Worm (Caenorhabditis elegans) whole organism, mixed stage, embryonic: ENCODE measurements around the gene nas-9.

Source experiments
- M03D4.4 ChIP-seq: sonication (generic microtip); optimal IDR thresholded peaks from 2 replicates; lab custom pipeline; 2017; ENCODE audit warnings: mild to moderate bottlenecking, missing genetic modification characterization, missing compliant biosample characterization
- bed-3 ChIP-seq: fragments of 200-800 bp; sonication (Bioruptor generic); optimal IDR thresholded peaks from 3 replicates; lab custom pipeline; 2018; ENCODE audit warnings: mild to moderate bottlenecking, missing genetic modification characterization, moderate library complexity, missing compliant biosample characterization
- blmp-1 ChIP-seq: fragments of 150-350 bp; optimal IDR thresholded peaks from 2 replicates; lab custom pipeline; 2014; ENCODE audit warnings: missing biosample characterization, missing genetic modification characterization
- ceh-39 ChIP-seq: fragments of 150-350 bp; optimal IDR thresholded peaks from 2 replicates; lab custom pipeline; 2014; ENCODE audit warnings: missing biosample characterization, missing genetic modification characterization
- ceh-83 ChIP-seq: fragments of 200-800 bp; sonication (Bioruptor generic); optimal IDR thresholded peaks from 2 replicates; lab custom pipeline; 2018; ENCODE audit warnings: mild to moderate bottlenecking, missing genetic modification characterization, missing compliant biosample characterization
- ces-1 ChIP-seq: fragments of 150-350 bp; optimal IDR thresholded peaks from 2 replicates; lab custom pipeline; 2014; ENCODE audit warnings: missing biosample characterization, missing genetic modification reagents, missing genetic modification characterization
- cnd-1 ChIP-seq: fragments of 200-800 bp; sonication (Bioruptor generic); optimal IDR thresholded peaks from 2 replicates; lab custom pipeline; 2018; ENCODE audit warnings: mild to moderate bottlenecking, missing genetic modification characterization, missing compliant biosample characterization
- drap-1 ChIP-seq: fragments of 200-800 bp; sonication (Bioruptor generic); optimal IDR thresholded peaks from 3 replicates; lab custom pipeline; 2018; ENCODE audit warnings: mild to moderate bottlenecking, missing genetic modification characterization, missing compliant biosample characterization
- elt-1 ChIP-seq: sonication (generic microtip); optimal IDR thresholded peaks from 2 replicates; lab custom pipeline; 2017; ENCODE audit warnings: missing genetic modification characterization, mild to moderate bottlenecking, missing compliant biosample characterization, antibody characterized with exemption, moderate library complexity, borderline replicate concordance; ENCODE audit not compliant: insufficient read depth
- elt-3 ChIP-seq: fragments of 150-350 bp; optimal IDR thresholded peaks from 2 replicates; lab custom pipeline; 2014; ENCODE audit warnings: missing biosample characterization, missing genetic modification characterization
- flh-1 ChIP-seq: fragments of 200-800 bp; sonication (Bioruptor generic); optimal IDR thresholded peaks from 2 replicates; lab custom pipeline; 2018; ENCODE audit warnings: mild to moderate bottlenecking, missing genetic modification characterization, moderate library complexity, missing compliant biosample characterization
- ham-2 ChIP-seq: fragments of 200-800 bp; sonication (Bioruptor generic); optimal IDR thresholded peaks from 2 replicates; lab custom pipeline; 2018; ENCODE audit warnings: mild to moderate bottlenecking, missing genetic modification characterization, missing compliant biosample characterization
- hlh-1 ChIP-seq: fragments of 150-350 bp; optimal IDR thresholded peaks from 2 replicates; lab custom pipeline; 2014; ENCODE audit warnings: missing biosample characterization, missing genetic modification reagents, missing genetic modification characterization
- lin-13 ChIP-seq: fragments of 150-350 bp; optimal IDR thresholded peaks from 2 replicates; lab custom pipeline; 2014; ENCODE audit warnings: missing biosample characterization, missing genetic modification characterization
- lin-32 ChIP-seq: fragments of 200-800 bp; sonication (Bioruptor generic); optimal IDR thresholded peaks from 2 replicates; lab custom pipeline; 2018; ENCODE audit warnings: mild to moderate bottlenecking, missing genetic modification characterization, missing compliant biosample characterization
- lsy-2 ChIP-seq: fragments of 150-350 bp; optimal IDR thresholded peaks from 2 replicates; lab custom pipeline; 2014; ENCODE audit warnings: missing biosample characterization, missing genetic modification characterization
- mab-5 ChIP-seq: fragments of 150-350 bp; optimal IDR thresholded peaks from 2 replicates; lab custom pipeline; 2014; ENCODE audit warnings: missing biosample characterization, missing genetic modification characterization
- mep-1 ChIP-seq: fragments of 150-350 bp; optimal IDR thresholded peaks from 2 replicates; lab custom pipeline; 2017; ENCODE audit warnings: missing biosample characterization, missing genetic modification reagents, missing genetic modification characterization, inconsistent platforms
- mls-2 ChIP-seq: sonication (generic microtip); optimal IDR thresholded peaks from 2 replicates; lab custom pipeline; 2016; ENCODE audit warnings: mild to moderate bottlenecking, missing genetic modification characterization, moderate library complexity, missing compliant biosample characterization
- nhr-12 ChIP-seq: fragments of 150-350 bp; optimal IDR thresholded peaks from 2 replicates; lab custom pipeline; 2014; ENCODE audit warnings: missing biosample characterization, missing genetic modification characterization
- nhr-2 ChIP-seq: fragments of 150-350 bp; optimal IDR thresholded peaks from 2 replicates; lab custom pipeline; 2014; ENCODE audit warnings: missing biosample characterization, missing genetic modification characterization
- nhr-237 ChIP-seq: fragments of 150-350 bp; optimal IDR thresholded peaks from 2 replicates; lab custom pipeline; 2014; ENCODE audit warnings: missing biosample characterization, missing genetic modification characterization
- nhr-28 ChIP-seq: fragments of 150-350 bp; optimal IDR thresholded peaks from 2 replicates; lab custom pipeline; 2014; ENCODE audit warnings: missing biosample characterization, missing genetic modification characterization
- nhr-76 ChIP-seq: sonication (generic microtip); optimal IDR thresholded peaks from 2 replicates; lab custom pipeline; 2017; ENCODE audit warnings: missing biosample characterization, missing genetic modification characterization
- sem-2 ChIP-seq: fragments of 200-800 bp; sonication (Bioruptor generic); optimal IDR thresholded peaks from 2 replicates; lab custom pipeline; 2018; ENCODE audit warnings: mild to moderate bottlenecking, missing genetic modification characterization, missing compliant biosample characterization
- snpc-4 ChIP-seq: fragments of 150-350 bp; optimal IDR thresholded peaks from 2 replicates; lab custom pipeline; 2014; ENCODE audit warnings: missing biosample characterization, missing genetic modification characterization
- sptf-1 ChIP-seq: sonication (generic microtip); optimal IDR thresholded peaks from 2 replicates; lab custom pipeline; 2017; ENCODE audit warnings: mild to moderate bottlenecking, missing genetic modification characterization, moderate library complexity, missing compliant biosample characterization
- tbx-8 ChIP-seq: fragments of 200-800 bp; sonication (Bioruptor generic); optimal IDR thresholded peaks from 2 replicates; lab custom pipeline; 2018; ENCODE audit warnings: mild to moderate bottlenecking, missing genetic modification characterization, moderate library complexity, missing compliant biosample characterization
- unc-120 ChIP-seq: sonication (generic microtip); optimal IDR thresholded peaks from 2 replicates; lab custom pipeline; 2017; ENCODE audit warnings: missing genetic modification characterization, missing compliant biosample characterization; ENCODE audit not compliant: poor library complexity, severe bottlenecking
- unc-39 ChIP-seq: fragments of 150-350 bp; optimal IDR thresholded peaks from 2 replicates; lab custom pipeline; 2014; ENCODE audit warnings: missing biosample characterization, missing genetic modification characterization
- unc-62 ChIP-seq: fragments of 150-350 bp; optimal IDR thresholded peaks from 2 replicates; lab custom pipeline; 2014; ENCODE audit warnings: missing biosample characterization, missing genetic modification reagents, missing genetic modification characterization
- ztf-11 ChIP-seq: fragments of 150-350 bp; optimal IDR thresholded peaks from 2 replicates; lab custom pipeline; 2014; ENCODE audit warnings: missing biosample characterization, missing genetic modification characterization

nas-9 gene

ce11 chrV:4839913-4840312 is at the start of gene nas-9:
nas-9 (minus strand) TSS chrV:4840013.
- TF ChIP-seq lin-32 (GFP tag; lab: Kevin White, UChicago), result no peak
- TF ChIP-seq cnd-1 (tag; lab: Kevin White, UChicago), result no peak
- no peak for TF ChIP-seq nhr-76 (tag; lab: Kevin White, UChicago)
- TF ChIP-seq unc-120 (tag; lab: Kevin White, UChicago), result no peak
- TF ChIP-seq unc-62 (GFP tag; lab: Kevin White, UChicago), result no peak
- no peak for TF ChIP-seq ceh-83 (GFP tag; lab: Kevin White, UChicago)
- TF ChIP-seq tbx-8 (GFP tag; lab: Kevin White, UChicago), result no peak

DNA sequence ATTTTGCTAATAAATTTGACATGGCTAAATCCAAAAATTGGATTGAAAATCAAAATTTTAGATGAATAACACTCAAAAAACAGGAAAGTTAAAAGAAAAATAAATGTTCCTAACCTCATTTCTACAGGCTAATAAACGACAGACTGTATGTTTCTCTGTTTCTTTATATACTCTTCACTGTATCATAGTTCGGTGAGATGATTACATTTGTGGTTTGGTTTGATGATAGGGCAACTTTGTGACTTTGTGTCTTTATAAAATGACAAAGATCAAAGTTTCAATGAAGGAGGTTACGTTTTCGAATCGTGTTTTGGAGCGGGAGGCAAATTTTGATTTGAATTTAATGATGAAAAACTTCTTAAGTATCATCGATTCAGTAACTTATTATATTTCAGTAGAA is 49.7 kb upstream of the nas-9 start, which contains the start of gene ugt-12:
TSS of gene ugt-12 (minus strand) at position 153 of the 400 bp plus-strand sequence.
- no peak for TF ChIP-seq nhr-28
- no peak for TF ChIP-seq hlh-1 (tag; lab: Kevin White, UChicago)
- TF ChIP-seq M03D4.4 (tag; lab: Kevin White, UChicago), result no peak
- no peak for TF ChIP-seq lin-13 (tag; lab: Kevin White, UChicago)
- TF ChIP-seq lsy-2, result no peak
- TF ChIP-seq sptf-1 (tag; lab: Kevin White, UChicago), result no peak
- TF ChIP-seq nhr-237 (tag; lab: Kevin White, UChicago), result no peak
- TF ChIP-seq cnd-1 (tag; lab: Kevin White, UChicago), result no peak
- no peak for TF ChIP-seq mls-2 (tag; lab: Kevin White, UChicago)
- no peak for TF ChIP-seq ces-1
- TF ChIP-seq drap-1 (GFP tag; lab: Kevin White, UChicago), result no peak
- TF ChIP-seq nhr-2, result no peak
- TF ChIP-seq mep-1 (tag; lab: Kevin White, UChicago), result no peak
- no peak for TF ChIP-seq snpc-4 (tag; lab: Kevin White, UChicago)

- TF ChIP-seq drap-1 (GFP tag; lab: Kevin White, UChicago) (no peak), M03D4.4 (tag; lab: Kevin White, UChicago) (no peak), ztf-11 (tag; lab: Kevin White, UChicago) (no peak), sptf-1 (tag; lab: Kevin White, UChicago) (no peak)
These were observed 45.6 kb upstream of the nas-9 start, which contains the start of gene T19H12.3 for ce11 chrV:4885372-4885771. T19H12.3 (plus strand) TSS chrV:4885672.

- no peak for TF ChIP-seq cnd-1 (tag; lab: Kevin White, UChicago)
- no peak for TF ChIP-seq unc-39 (tag; lab: Kevin White, UChicago)
- no peak for TF ChIP-seq unc-62 (GFP tag; lab: Kevin White, UChicago)
- no peak for TF ChIP-seq nhr-28
- no peak for TF ChIP-seq sptf-1 (tag; lab: Kevin White, UChicago)
- no peak for TF ChIP-seq sem-2 (GFP tag; lab: Kevin White, UChicago)
- no peak for TF ChIP-seq hlh-1 (tag; lab: Kevin White, UChicago)
- no peak for TF ChIP-seq M03D4.4 (tag; lab: Kevin White, UChicago)
- TF ChIP-seq nhr-237 (tag; lab: Kevin White, UChicago), result no peak
- no peak for TF ChIP-seq nhr-2
These were observed 44.7 kb upstream of the nas-9 start, which contains the start of gene T19H12.12 for ce11 chrV:4884490-4884889. T19H12.12 (plus strand) TSS chrV:4884790.

DNA sequence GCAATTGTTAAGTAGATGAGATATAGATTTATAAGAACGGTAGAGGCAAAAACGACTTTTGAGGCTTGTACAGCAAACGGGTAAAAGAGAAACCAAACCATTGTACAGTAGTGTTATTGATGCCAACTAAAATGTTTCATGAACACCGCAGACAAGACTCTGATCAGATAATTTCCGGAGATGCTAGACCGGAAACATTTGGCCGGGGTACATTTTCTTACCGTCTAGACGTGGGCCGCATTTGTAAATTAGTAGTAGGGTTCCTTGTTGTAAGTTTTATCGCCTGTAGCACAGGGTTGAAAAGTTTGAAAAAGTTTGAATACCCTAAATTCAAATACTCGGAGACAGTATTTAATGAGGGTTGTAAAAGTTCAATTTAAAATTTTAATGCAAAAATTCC is 41.6 kb upstream of the nas-9 start, which contains the start of gene str-32:
TSS of gene str-32 (minus strand) at position 101 of the 400 bp plus-strand sequence.
- TF ChIP-seq sem-2 (GFP tag; lab: Kevin White, UChicago) (no peak), snpc-4 (tag; lab: Kevin White, UChicago) (no peak), hlh-1 (tag; lab: Kevin White, UChicago) (no peak), bed-3 (GFP tag; lab: Kevin White, UChicago) (no peak), nhr-237 (tag; lab: Kevin White, UChicago) (no peak), ceh-39 (tag; lab: Kevin White, UChicago) (no peak), tbx-8 (GFP tag; lab: Kevin White, UChicago) (no peak)

- TF ChIP-seq nhr-2, result no peak
- TF ChIP-seq flh-1, result no peak
- TF ChIP-seq ztf-11 (tag; lab: Kevin White, UChicago), result no peak
These were observed 39.4 kb upstream of the nas-9 start, which contains the start of gene T19H12.15 for ce11 chrV:4879251-4879650. T19H12.15 (minus strand) TSS chrV:4879351.

ce11 chrV:4877587-4877986 is 37.8 kb upstream of the nas-9 start, which contains the start of gene T19H12.6:
T19H12.6 (minus strand) TSS chrV:4877687.
- TF ChIP-seq snpc-4 (tag; lab: Kevin White, UChicago) (no peak), flh-1 (no peak), ztf-11 (tag; lab: Kevin White, UChicago) (no peak), bed-3 (GFP tag; lab: Kevin White, UChicago) (no peak), nhr-12 (tag; lab: Kevin White, UChicago) (no peak), elt-3 (no peak), hlh-1 (tag; lab: Kevin White, UChicago) (no peak), ham-2 (GFP tag; lab: Kevin White, UChicago) (no peak), nhr-237 (tag; lab: Kevin White, UChicago) (no peak), mep-1 (tag; lab: Kevin White, UChicago) (no peak), mab-5 (no peak), elt-1 (tag; lab: Kevin White, UChicago) (no peak), lsy-2 (no peak), nhr-2 (no peak), sem-2 (GFP tag; lab: Kevin White, UChicago) (no peak), ceh-83 (GFP tag; lab: Kevin White, UChicago) (no peak), blmp-1 (no peak), ces-1 (no peak)
- TF ChIP-seq, all 35 proteins: peak for 0
